Worm (Caenorhabditis elegans) whole organism, young adult: Measurements from ENCODE around the gene R05F9.9.
A peak's percentile ranks its signal among the peaks of the same experiment; 100 is the strongest.

Source experiments
- B0035.1 ChIP-seq: sonication (generic microtip); optimal IDR thresholded peaks from 2 replicates; lab custom pipeline; 2016; ENCODE audit warnings: missing genetic modification characterization, mild to moderate bottlenecking, missing compliant biosample characterization, missing genotype, missing genetic modification reagents
- B0336.3 ChIP-seq: fragments of 200-800 bp; sonication (Bioruptor generic); IDR thresholded peaks from 2 replicates; pipeline ENCODE4 v1.3.6; 2022; ENCODE audit warnings: missing genetic modification characterization, missing compliant biosample characterization
- C06A6.2 ChIP-seq: fragments of 200-800 bp; sonication (Bioruptor generic); conservative IDR thresholded peaks from 2 replicates; pipeline ENCODE4 v1.3.6; 2022; ENCODE audit warnings: missing genetic modification characterization, missing compliant biosample characterization
- F23B12.7 ChIP-seq: sonication (generic microtip); optimal IDR thresholded peaks from 2 replicates; lab custom pipeline; 2017; ENCODE audit warnings: missing genetic modification characterization, mild to moderate bottlenecking, missing compliant biosample characterization, antibody characterized with exemption, moderate library complexity; ENCODE audit not compliant: insufficient read depth
- F33H1.4 ChIP-seq: fragments of 200-800 bp; sonication (Bioruptor generic); IDR thresholded peaks from 2 replicates; pipeline ENCODE4 v1.3.6; 2022; ENCODE audit warnings: missing genetic modification reagents, missing genetic modification characterization, missing compliant biosample characterization
- F39B2.1 ChIP-seq: fragments of 200-800 bp; sonication (Bioruptor generic); IDR thresholded peaks from 2 replicates; pipeline ENCODE4 v1.3.6; 2022; ENCODE audit warnings: missing genetic modification reagents, missing genetic modification characterization, missing compliant biosample characterization
- T07F8.4 ChIP-seq: sonication (generic microtip); optimal IDR thresholded peaks from 2 replicates; lab custom pipeline; 2016; ENCODE audit warnings: mild to moderate bottlenecking, missing genetic modification characterization, moderate library complexity, missing compliant biosample characterization
- Y53G8AR.9 ChIP-seq: fragments of 200-800 bp; sonication (Bioruptor generic); conservative IDR thresholded peaks from 2 replicates; pipeline ENCODE4 v1.3.6; 2022; ENCODE audit warnings: missing genetic modification reagents, missing genetic modification characterization, missing compliant biosample characterization
- Y79H2A.3 ChIP-seq: fragments of 200-800 bp; sonication (Bioruptor generic); conservative IDR thresholded peaks from 2 replicates; pipeline ENCODE4 v1.3.6; 2022; ENCODE audit warnings: missing genetic modification reagents, missing genetic modification characterization, missing compliant biosample characterization
- Y95B8A.8 ChIP-seq: fragments of 200-800 bp; sonication (Bioruptor generic); IDR thresholded peaks from 2 replicates; pipeline ENCODE4 v1.3.6; 2022; ENCODE audit warnings: missing genetic modification reagents, missing genetic modification characterization, missing compliant biosample characterization
- ZK185.1 ChIP-seq: sonication (generic microtip); optimal IDR thresholded peaks from 2 replicates; lab custom pipeline; 2016; ENCODE audit warnings: mild to moderate bottlenecking, missing genetic modification characterization, missing compliant biosample characterization; ENCODE audit not compliant: poor library complexity, severe bottlenecking
- ama-1 ChIP-seq, 3 experiments: fragments of 150-350 bp in 1 of 3; sonication (generic microtip) in 2 of 3; optimal IDR thresholded peaks; 2 replicates each; lab custom pipeline; 2014 to 2018; ENCODE audit warnings: missing biosample characterization in 2 of 3, missing genetic modification characterization in 2 of 3, missing genetic modification reagents in 2 of 3
- aptf-2 ChIP-seq: fragments of 200-800 bp; sonication (Bioruptor generic); conservative IDR thresholded peaks from 2 replicates; pipeline ENCODE4 v1.3.6; 2022; ENCODE audit warnings: missing genetic modification reagents, missing genetic modification characterization, missing compliant biosample characterization
- atf-7 ChIP-seq: sonication (generic microtip); optimal IDR thresholded peaks from 2 replicates; lab custom pipeline; 2017; ENCODE audit warnings: mild to moderate bottlenecking, missing genetic modification characterization, missing compliant biosample characterization
- attf-5 ChIP-seq: fragments of 200-800 bp; sonication (Bioruptor generic); optimal IDR thresholded peaks from 2 replicates; lab custom pipeline; 2018; ENCODE audit warnings: mild to moderate bottlenecking, missing genetic modification characterization, missing compliant biosample characterization
- cebp-1 ChIP-seq, 2 experiments: fragments of 200-800 bp in 1 of 2; sonication (Bioruptor generic) in 1 of 2; sonication (generic microtip) in 1 of 2; IDR thresholded peaks in 1 of 2; optimal IDR thresholded peaks in 1 of 2; 2 replicates each; pipeline versions ENCODE4 v1.3.6 to Lab custom; 2017 to 2022; ENCODE audit warnings: missing compliant biosample characterization in 2 of 2, missing genetic modification characterization in 2 of 2, mild to moderate bottlenecking in 1 of 2, missing genetic modification reagents in 1 of 2, moderate library complexity in 1 of 2
- ceh-27 ChIP-seq: fragments of 200-800 bp; sonication (Bioruptor generic); optimal IDR thresholded peaks from 2 replicates; lab custom pipeline; 2018; ENCODE audit warnings: mild to moderate bottlenecking, missing genetic modification characterization, moderate library complexity, missing compliant biosample characterization
- ceh-79 ChIP-seq: sonication (generic microtip); optimal IDR thresholded peaks from 2 replicates; lab custom pipeline; 2017; ENCODE audit warnings: mild to moderate bottlenecking, missing genetic modification characterization, missing compliant biosample characterization
- dpff-1 ChIP-seq: sonication (generic microtip); optimal IDR thresholded peaks from 2 replicates; lab custom pipeline; 2017; ENCODE audit warnings: mild to moderate bottlenecking, missing genetic modification characterization, missing compliant biosample characterization
- efl-1 ChIP-seq: fragments of 150-350 bp; optimal IDR thresholded peaks from 2 replicates; lab custom pipeline; 2014; ENCODE audit warnings: missing biosample characterization, missing genetic modification reagents, missing genetic modification characterization
- ekl-4 ChIP-seq: fragments of 200-800 bp; sonication (Bioruptor generic); IDR thresholded peaks from 2 replicates; pipeline ENCODE4 v1.3.6; 2022; ENCODE audit warnings: missing genetic modification reagents, missing genetic modification characterization, missing compliant biosample characterization
- gei-17 ChIP-seq: fragments of 200-800 bp; sonication (Bioruptor generic); optimal IDR thresholded peaks from 2 replicates; lab custom pipeline; 2018; ENCODE audit warnings: mild to moderate bottlenecking, missing genetic modification characterization, missing compliant biosample characterization
- hlh-26 ChIP-seq: fragments of 200-800 bp; sonication (Bioruptor generic); conservative IDR thresholded peaks from 2 replicates; pipeline ENCODE4 v1.3.6; 2022; ENCODE audit warnings: missing genetic modification reagents, missing genetic modification characterization, missing compliant biosample characterization
- hsf-1 ChIP-seq: fragments of 200-800 bp; sonication (Bioruptor generic); IDR thresholded peaks from 2 replicates; pipeline ENCODE4 v1.3.6; 2022; ENCODE audit warnings: missing genetic modification reagents, missing genetic modification characterization, missing compliant biosample characterization
- lin-35 ChIP-seq, 3 experiments: fragments of 150-350 bp in 2 of 3; sonication (generic microtip) in 1 of 3; optimal IDR thresholded peaks; 2 replicates each; lab custom pipeline; 2014 to 2018; ENCODE audit warnings: missing biosample characterization in 3 of 3, missing genetic modification characterization in 3 of 3, missing genetic modification reagents in 3 of 3
- lin-40 ChIP-seq: sonication (generic microtip); optimal IDR thresholded peaks from 2 replicates; lab custom pipeline; 2016; ENCODE audit warnings: missing genetic modification characterization, mild to moderate bottlenecking, missing compliant biosample characterization, missing genotype, missing genetic modification reagents
- lin-54 ChIP-seq: fragments of 200-800 bp; sonication (Bioruptor generic); optimal IDR thresholded peaks from 2 replicates; lab custom pipeline; 2018; ENCODE audit warnings: mild to moderate bottlenecking, missing genetic modification characterization, missing compliant biosample characterization
- lsl-1 ChIP-seq: fragments of 200-800 bp; sonication (Bioruptor generic); optimal IDR thresholded peaks from 2 replicates; lab custom pipeline; 2018; ENCODE audit warnings: mild to moderate bottlenecking, missing genetic modification characterization, moderate library complexity, missing compliant biosample characterization
- madf-10 ChIP-seq: sonication (generic microtip); optimal IDR thresholded peaks from 2 replicates; lab custom pipeline; 2016; ENCODE audit warnings: mild to moderate bottlenecking, missing genetic modification characterization, missing compliant biosample characterization
- madf-3 ChIP-seq: fragments of 200-800 bp; sonication (Bioruptor generic); IDR thresholded peaks from 2 replicates; pipeline ENCODE4 v1.3.6; 2022; ENCODE audit warnings: missing genetic modification reagents, missing genetic modification characterization, missing compliant biosample characterization
- madf-6 ChIP-seq: fragments of 200-800 bp; sonication (Bioruptor generic); IDR thresholded peaks from 2 replicates; pipeline ENCODE4 v1.3.6; 2022; ENCODE audit warnings: missing genetic modification reagents, missing genetic modification characterization, missing compliant biosample characterization
- mcd-1 ChIP-seq: fragments of 200-800 bp; sonication (Bioruptor generic); IDR thresholded peaks from 2 replicates; pipeline ENCODE4 v1.3.6; 2022; ENCODE audit warnings: missing genetic modification reagents, missing genetic modification characterization, missing compliant biosample characterization
- mel-28 ChIP-seq: sonication (generic microtip); optimal IDR thresholded peaks from 2 replicates; lab custom pipeline; 2016; ENCODE audit warnings: borderline replicate concordance, mild to moderate bottlenecking, missing genetic modification characterization, missing compliant biosample characterization
- mes-4 ChIP-seq: sonication (generic microtip); optimal IDR thresholded peaks from 2 replicates; lab custom pipeline; 2016; ENCODE audit warnings: missing genotype, missing genetic modification characterization, missing compliant biosample characterization
- mxl-1 ChIP-seq: sonication (generic microtip); optimal IDR thresholded peaks from 2 replicates; lab custom pipeline; 2016; ENCODE audit warnings: missing genetic modification characterization, missing compliant biosample characterization
- nfyb-1 ChIP-seq: fragments of 200-800 bp; sonication (Bioruptor generic); IDR thresholded peaks from 2 replicates; pipeline ENCODE4 v1.3.6; 2022; ENCODE audit warnings: missing genetic modification reagents, missing genetic modification characterization, missing compliant biosample characterization
- nhr-80 ChIP-seq: sonication (generic microtip); optimal IDR thresholded peaks from 2 replicates; lab custom pipeline; 2016; ENCODE audit warnings: missing genetic modification characterization, missing compliant biosample characterization
- nhr-90 ChIP-seq: sonication (generic microtip); optimal IDR thresholded peaks from 2 replicates; lab custom pipeline; 2016; ENCODE audit warnings: missing genotype, mild to moderate bottlenecking, missing genetic modification characterization, missing compliant biosample characterization
- rec-8 ChIP-seq, 2 experiments: sonication (generic microtip); optimal IDR thresholded peaks; 2 replicates each; lab custom pipeline; 2016; ENCODE audit warnings: mild to moderate bottlenecking in 2 of 2, missing genetic modification characterization in 2 of 2, missing genetic modification reagents in 2 of 2, missing genotype in 2 of 2, missing biosample characterization in 1 of 2, missing compliant biosample characterization in 1 of 2, moderate library complexity in 1 of 2
- repo-1 ChIP-seq: sonication (generic microtip); optimal IDR thresholded peaks from 2 replicates; lab custom pipeline; 2017; ENCODE audit warnings: mild to moderate bottlenecking, missing genetic modification characterization, missing compliant biosample characterization
- snpc-1.3 ChIP-seq: sonication (generic microtip); optimal IDR thresholded peaks from 2 replicates; lab custom pipeline; 2017; ENCODE audit warnings: missing genetic modification characterization, mild to moderate bottlenecking, missing compliant biosample characterization, antibody characterized with exemption, moderate library complexity, missing genotype, missing genetic modification reagents; ENCODE audit not compliant: insufficient read depth
- snpc-4 ChIP-seq, 5 experiments: fragments of 150-350 bp in 1 of 5; sonication (generic microtip) in 4 of 5; optimal IDR thresholded peaks; 2 replicates each; lab custom pipeline; 2014 to 2018; ENCODE audit warnings: missing genetic modification characterization in 5 of 5, missing biosample characterization in 3 of 5, antibody characterized with exemption in 2 of 5, mild to moderate bottlenecking in 2 of 5, missing compliant biosample characterization in 2 of 5, missing genotype in 2 of 5, moderate library complexity in 2 of 5, missing genetic modification reagents in 1 of 5
- tbp1 ChIP-seq: fragments of 200-800 bp; sonication (Bioruptor generic); optimal IDR thresholded peaks from 2 replicates; lab custom pipeline; 2018; ENCODE audit warnings: mild to moderate bottlenecking, missing genetic modification characterization, missing compliant biosample characterization
- tbx-9 ChIP-seq: sonication (generic microtip); optimal IDR thresholded peaks from 2 replicates; lab custom pipeline; 2016; ENCODE audit warnings: borderline replicate concordance, missing genetic modification characterization, inconsistent platforms, missing compliant biosample characterization
- tlf-1 ChIP-seq: fragments of 200-800 bp; sonication (Bioruptor generic); optimal IDR thresholded peaks from 2 replicates; lab custom pipeline; 2018; ENCODE audit warnings: mild to moderate bottlenecking, missing genetic modification characterization, missing compliant biosample characterization
- ztf-26 ChIP-seq: sonication (generic microtip); optimal IDR thresholded peaks from 2 replicates; lab custom pipeline; 2017; ENCODE audit warnings: missing genetic modification characterization, missing compliant biosample characterization

Gene R05F9.9

DNA sequence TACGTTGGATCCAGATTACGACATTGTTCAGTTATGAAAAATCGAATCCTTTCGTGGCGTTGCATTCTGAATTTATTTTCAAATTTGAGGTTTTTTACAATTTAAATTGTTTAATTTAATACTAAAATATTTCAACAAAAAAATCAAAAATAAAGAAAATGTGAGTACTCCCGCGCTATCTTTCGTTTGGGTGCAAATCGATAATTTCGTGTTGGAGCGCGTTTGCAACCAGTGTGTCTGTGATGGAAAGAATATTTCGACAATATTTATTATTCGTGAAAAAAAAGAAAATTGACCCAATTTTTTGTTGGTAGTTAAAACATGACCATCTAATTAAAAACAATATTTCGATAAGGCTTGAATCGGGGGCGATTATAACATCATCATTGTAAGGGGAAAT lies at the start of gene R05F9.9:
Gene R05F9.9, minus strand, starts transcription at position 66 of the 400 bp plus-strand sequence.
- TF ChIP-seq T07F8.4 (tag; lab: Kevin White, UChicago) (no peak), ZK185.1 (tag; lab: Kevin White, UChicago) (peak; percentile 37), repo-1 (peak; percentile 56), B0336.3 (GFP tag; lab: Robert Waterston, UW) (peak; percentile 41; the same call in 1 of the 2 replicates), gei-17 (GFP tag; lab: Kevin White, UChicago) (peak; percentile 28), madf-3 (GFP tag; lab: Robert Waterston, UW) (0 out of 2 replicates have a peak, but pooled peaks have one; percentile 1), F39B2.1 (GFP tag; lab: Robert Waterston, UW) (0 out of 2 replicates have a peak, but pooled peaks have one; percentile 15), ceh-27 (GFP tag; lab: Kevin White, UChicago) (no peak), Y95B8A.8 (GFP tag; lab: Robert Waterston, UW) (peak; percentile 62; the same call in 1 of the 2 replicates), F33H1.4 (peak; percentile 6; the same call in 1 of the 2 replicates), madf-10 (peak; percentile 21), mes-4 (no peak), lin-40 (tag; lab: Kevin White, UChicago) (peak; percentile 8), lsl-1 (GFP tag; lab: Kevin White, UChicago) (peak; percentile 25), cebp-1 (GFP tag; IDR thresholded peaks at IDR 0.05; lab: Robert Waterston, UW) (no peak), cebp-1 (tag; optimal IDR thresholded peaks at IDR 0.05; lab: Kevin White, UChicago) (peak; percentile 57), B0035.1 (tag; lab: Kevin White, UChicago) (no peak), rec-8 (tag; optimal IDR thresholded peaks at IDR 0.05; lab: Kevin White, UChicago) (no peak), tbx-9 (no peak), ceh-79 (tag; lab: Kevin White, UChicago) (peak; percentile 12), lin-35 (GFP tag; optimal IDR thresholded peaks at IDR 0.05; lab: Kevin White, UChicago) (peak in 1 of 3 experiments; percentile 58), mcd-1 (GFP tag; lab: Robert Waterston, UW) (peak; percentile 52; the same call in 1 of the 2 replicates), hlh-26 (GFP tag; lab: Robert Waterston, UW) (no peak), hsf-1 (GFP tag; lab: Robert Waterston, UW) (peak; percentile 66), attf-5 (GFP tag; lab: Kevin White, UChicago) (peak; percentile 31), mel-28 (tag; lab: Kevin White, UChicago) (no peak), F23B12.7 (tag; lab: Kevin White, UChicago) (peak; percentile 55), tlf-1 (GFP tag; lab: Kevin White, UChicago) (peak; percentile 8), Y53G8AR.9 (GFP tag; lab: Robert Waterston, UW) (peak; percentile 86), Y79H2A.3 (GFP tag; lab: Robert Waterston, UW) (no peak), C06A6.2 (no peak), snpc-1.3 (tag; lab: Kevin White, UChicago) (peak; percentile 8), tbp1 (GFP tag; lab: Kevin White, UChicago) (peak; percentile 43), aptf-2 (GFP tag; lab: Robert Waterston, UW) (no peak), atf-7 (peak; percentile 46), ztf-26 (tag; lab: Kevin White, UChicago) (peak; percentile 37), nfyb-1 (GFP tag; lab: Robert Waterston, UW) (peak; percentile 52), ekl-4 (GFP tag; lab: Robert Waterston, UW) (peak; percentile 50), snpc-4 (GFP tag; optimal IDR thresholded peaks at IDR 0.05; lab: Kevin White, UChicago) (no peak), snpc-4 (tag; optimal IDR thresholded peaks at IDR 0.05; lab: Kevin White, UChicago) (peak in 2 of 4 experiments; percentile 23 to 50), mxl-1 (peak; percentile 27), dpff-1 (tag; lab: Kevin White, UChicago) (no peak), lin-54 (GFP tag; lab: Kevin White, UChicago) (peak; percentile 59), efl-1 (peak; percentile 39), ama-1 (optimal IDR thresholded peaks at IDR 0.05; lab: Kevin White, UChicago) (peak; percentile 64), ama-1 (GFP tag; optimal IDR thresholded peaks at IDR 0.05; lab: Kevin White, UChicago) (no peak), nhr-80 (tag; lab: Kevin White, UChicago) (peak; percentile 17), madf-6 (GFP tag; lab: Robert Waterston, UW) (peak; percentile 51), nhr-90 (tag; lab: Kevin White, UChicago) (peak; percentile 10)
